Fruit fly (Drosophila melanogaster) whole organism, embryonic: Measurements from ENCODE around the gene bib.

Source experiments
- ATbp ChIP-seq: fragments of 200-800 bp; sonication (Bioruptor generic); optimal IDR thresholded peaks from 2 replicates; lab custom pipeline; 2017; ENCODE audit warnings: missing biosample characterization, mild to moderate bottlenecking, missing genetic modification characterization, missing genetic modification reagents
- CG10565 ChIP-seq: fragments of 200-800 bp; sonication (Bioruptor generic); optimal IDR thresholded peaks from 3 replicates; lab custom pipeline; 2016; ENCODE audit warnings: missing biosample characterization, mild to moderate bottlenecking, missing genetic modification characterization
- CG12236 ChIP-seq: fragments of 200-800 bp; sonication (Bioruptor generic); optimal IDR thresholded peaks from 2 replicates; lab custom pipeline; 2016; ENCODE audit warnings: missing biosample characterization, missing genetic modification characterization
- CG14667 ChIP-seq: fragments of 200-800 bp; sonication (Bioruptor generic); IDR thresholded peaks from 2 replicates; pipeline ENCODE4 v1.3.6; 2022; ENCODE audit warnings: missing biosample characterization, missing genetic modification characterization
- CG14710 ChIP-seq: fragments of 200-800 bp; sonication (Bioruptor generic); optimal IDR thresholded peaks from 3 replicates; lab custom pipeline; 2019; ENCODE audit warnings: missing biosample characterization, mild to moderate bottlenecking, missing genetic modification characterization, moderate library complexity
- CG15269 ChIP-seq: fragments of 200-800 bp; sonication (Bioruptor generic); optimal IDR thresholded peaks from 2 replicates; lab custom pipeline; 2018; ENCODE audit warnings: missing biosample characterization, mild to moderate bottlenecking, missing genetic modification characterization, moderate library complexity
- CG16863 ChIP-seq: fragments of 200-800 bp; sonication (Bioruptor generic); optimal IDR thresholded peaks from 3 replicates; lab custom pipeline; 2016; ENCODE audit warnings: missing biosample characterization, missing genetic modification characterization
- CG17568 ChIP-seq: fragments of 200-800 bp; sonication (Bioruptor generic); optimal IDR thresholded peaks from 2 replicates; lab custom pipeline; 2018; ENCODE audit warnings: missing biosample characterization, mild to moderate bottlenecking, missing genetic modification characterization, moderate library complexity
- CG17612 ChIP-seq: fragments of 200-800 bp; sonication (Bioruptor generic); IDR thresholded peaks from 2 replicates; pipeline ENCODE4 v1.3.6; 2022; ENCODE audit warnings: missing biosample characterization, missing genetic modification characterization
- CG2116 ChIP-seq: fragments of 200-800 bp; sonication (Bioruptor generic); optimal IDR thresholded peaks from 3 replicates; lab custom pipeline; 2018; ENCODE audit warnings: missing biosample characterization, mild to moderate bottlenecking, missing genetic modification characterization
- CG2199 ChIP-seq: fragments of 200-800 bp; sonication (Bioruptor generic); IDR thresholded peaks from 3 replicates; pipeline ENCODE4 v1.3.6; 2022; ENCODE audit warnings: missing biosample characterization, missing genetic modification characterization
- CG34422 ChIP-seq: fragments of 200-800 bp; sonication (Bioruptor generic); IDR thresholded peaks from 3 replicates; pipeline ENCODE4 v1.3.6; 2022; ENCODE audit warnings: missing biosample characterization, missing genetic modification characterization
- CG4424 ChIP-seq: fragments of 200-800 bp; sonication (Bioruptor generic); optimal IDR thresholded peaks from 3 replicates; lab custom pipeline; 2016; ENCODE audit warnings: missing biosample characterization, missing genetic modification characterization
- CG4730 ChIP-seq: fragments of 200-800 bp; sonication (Bioruptor generic); IDR thresholded peaks from 2 replicates; pipeline ENCODE4 v1.3.6; 2022; ENCODE audit warnings: missing biosample characterization, missing genetic modification characterization
- CG6689 ChIP-seq: fragments of 200-800 bp; sonication (Bioruptor generic); IDR thresholded peaks from 2 replicates; pipeline ENCODE4 v1.3.6; 2022; ENCODE audit warnings: missing biosample characterization, missing genetic modification characterization
- CG8388 ChIP-seq: fragments of 200-800 bp; sonication (Bioruptor generic); optimal IDR thresholded peaks from 2 replicates; lab custom pipeline; 2019; ENCODE audit warnings: missing biosample characterization, mild to moderate bottlenecking, missing genetic modification characterization, moderate library complexity
- CkIIα-i1 ChIP-seq: fragments of 200-800 bp; sonication (Bioruptor generic); IDR thresholded peaks from 2 replicates; pipeline ENCODE4 v1.3.6; 2022; ENCODE audit warnings: missing biosample characterization, missing genetic modification characterization
- Dad ChIP-seq: fragments of 200-800 bp; sonication (Bioruptor generic); optimal IDR thresholded peaks from 3 replicates; lab custom pipeline; 2016; ENCODE audit warnings: missing biosample characterization, missing genetic modification characterization
- Dp ChIP-seq: fragments of 200-800 bp; sonication (Bioruptor generic); optimal IDR thresholded peaks from 2 replicates; lab custom pipeline; 2018; ENCODE audit warnings: missing biosample characterization, mild to moderate bottlenecking, missing genetic modification characterization, moderate library complexity
- Fer1 ChIP-seq: fragments of 200-800 bp; sonication (Bioruptor generic); optimal IDR thresholded peaks from 2 replicates; lab custom pipeline; 2017; ENCODE audit warnings: missing biosample characterization, mild to moderate bottlenecking, missing genetic modification characterization
- Hand ChIP-seq: fragments of 200-800 bp; sonication (Bioruptor generic); optimal IDR thresholded peaks from 2 replicates; lab custom pipeline; 2017; ENCODE audit warnings: mild to moderate bottlenecking, missing biosample characterization, missing genetic modification reagents, missing genetic modification characterization
- Hey ChIP-seq: fragments of 200-800 bp; sonication (Bioruptor generic); optimal IDR thresholded peaks from 3 replicates; lab custom pipeline; 2018; ENCODE audit warnings: missing biosample characterization, mild to moderate bottlenecking, missing genetic modification characterization
- Kr ChIP-seq: fragments of 200-800 bp; sonication (Bioruptor generic); optimal IDR thresholded peaks from 2 replicates; lab custom pipeline; 2017; ENCODE audit warnings: missing biosample characterization, mild to moderate bottlenecking, missing genetic modification characterization
- MESR4 ChIP-seq: fragments of 200-800 bp; sonication (Bioruptor generic); optimal IDR thresholded peaks from 2 replicates; lab custom pipeline; 2018; ENCODE audit warnings: missing biosample characterization, mild to moderate bottlenecking, missing genetic modification characterization, moderate library complexity
- Max ChIP-seq: fragments of 200-800 bp; sonication (Bioruptor generic); optimal IDR thresholded peaks from 2 replicates; lab custom pipeline; 2016; ENCODE audit warnings: missing biosample characterization, mild to moderate bottlenecking, missing genetic modification characterization
- Scr ChIP-seq: fragments of 200-800 bp; sonication (Bioruptor generic); IDR thresholded peaks from 2 replicates; pipeline ENCODE4 v1.3.6; 2022; ENCODE audit warnings: missing biosample characterization, missing genetic modification characterization; ENCODE audit not compliant: partially characterized antibody
- Six4 ChIP-seq: fragments of 200-800 bp; sonication (Bioruptor generic); optimal IDR thresholded peaks from 2 replicates; lab custom pipeline; 2016; ENCODE audit warnings: missing biosample characterization, missing genetic modification characterization
- ap ChIP-seq: fragments of 200-800 bp; sonication (Bioruptor generic); IDR thresholded peaks from 2 replicates; pipeline ENCODE4 v1.3.6; 2022; ENCODE audit warnings: missing biosample characterization, missing genetic modification characterization
- bigmax ChIP-seq: fragments of 200-800 bp; sonication (Bioruptor generic); optimal IDR thresholded peaks from 2 replicates; lab custom pipeline; 2018; ENCODE audit warnings: missing biosample characterization, mild to moderate bottlenecking, missing genetic modification characterization
- cato ChIP-seq: fragments of 200-800 bp; sonication (Bioruptor generic); optimal IDR thresholded peaks from 2 replicates; lab custom pipeline; 2016; ENCODE audit warnings: missing biosample characterization, missing genetic modification characterization, borderline replicate concordance
- corto ChIP-seq: fragments of 200-800 bp; sonication (Bioruptor generic); optimal IDR thresholded peaks from 2 replicates; lab custom pipeline; 2016; ENCODE audit warnings: missing biosample characterization, mild to moderate bottlenecking, missing genetic modification characterization, moderate library complexity
- da ChIP-seq: fragments of 200-800 bp; sonication (Bioruptor generic); optimal IDR thresholded peaks from 2 replicates; lab custom pipeline; 2016; ENCODE audit warnings: missing biosample characterization, missing genetic modification characterization
- dan ChIP-seq: fragments of 200-800 bp; sonication (Bioruptor generic); IDR thresholded peaks from 2 replicates; pipeline ENCODE4 v1.3.6; 2022; ENCODE audit warnings: missing biosample characterization, missing genetic modification characterization
- dm ChIP-seq: fragments of 200-800 bp; sonication (Bioruptor generic); optimal IDR thresholded peaks from 3 replicates; lab custom pipeline; 2016; ENCODE audit warnings: missing biosample characterization, missing genetic modification characterization
- dysf ChIP-seq: fragments of 200-800 bp; sonication (Bioruptor generic); IDR thresholded peaks from 3 replicates; pipeline ENCODE4 v1.3.6; 2022; ENCODE audit warnings: missing biosample characterization, missing genetic modification characterization
- en ChIP-seq: fragments of 200-800 bp; sonication (Bioruptor generic); optimal IDR thresholded peaks from 2 replicates; lab custom pipeline; 2016; ENCODE audit warnings: missing biosample characterization, missing genetic modification characterization
- eyg ChIP-seq: fragments of 200-800 bp; sonication (Bioruptor generic); optimal IDR thresholded peaks from 3 replicates; lab custom pipeline; 2016; ENCODE audit warnings: missing biosample characterization, missing genetic modification characterization
- gce ChIP-seq: fragments of 200-800 bp; sonication (Bioruptor generic); IDR thresholded peaks from 3 replicates; pipeline ENCODE4 v1.3.6; 2022; ENCODE audit warnings: missing biosample characterization, missing genetic modification characterization
- lmd ChIP-seq: fragments of 200-800 bp; sonication (Bioruptor generic); IDR thresholded peaks from 2 replicates; pipeline ENCODE4 v1.3.6; 2022; ENCODE audit warnings: missing biosample characterization, missing genetic modification characterization
- nom ChIP-seq: fragments of 200-800 bp; sonication (Bioruptor generic); optimal IDR thresholded peaks from 2 replicates; lab custom pipeline; 2017; ENCODE audit warnings: missing biosample characterization, missing genetic modification characterization, mild to moderate bottlenecking, moderate library complexity, missing genetic modification reagents
- p53 ChIP-seq: fragments of 200-800 bp; sonication (Bioruptor generic); optimal IDR thresholded peaks from 2 replicates; lab custom pipeline; 2016; ENCODE audit warnings: missing biosample characterization, missing genetic modification characterization
- pros ChIP-seq: fragments of 200-800 bp; sonication (Bioruptor generic); optimal IDR thresholded peaks from 3 replicates; lab custom pipeline; 2019; ENCODE audit warnings: missing biosample characterization, mild to moderate bottlenecking, missing genetic modification characterization, moderate library complexity
- sc ChIP-seq, 3 experiments: fragments of >200 bp in 2 of 3; fragments of 200-800 bp in 1 of 3; sonication (Bioruptor generic) in 1 of 3; optimal IDR thresholded peaks; 2 replicates in 2 of 3; 3 replicates in 1 of 3; lab custom pipeline; 2017; ENCODE audit warnings: mild to moderate bottlenecking in 1 of 3, missing biosample characterization in 1 of 3, missing genetic modification characterization in 1 of 3, missing genetic modification reagents in 1 of 3
- slbo ChIP-seq: fragments of 200-800 bp; sonication (Bioruptor generic); IDR thresholded peaks from 2 replicates; pipeline ENCODE4 v1.3.6; 2022; ENCODE audit warnings: missing biosample characterization, missing genetic modification characterization
- ssp ChIP-seq: fragments of 200-800 bp; sonication (Bioruptor generic); IDR thresholded peaks from 2 replicates; pipeline ENCODE4 v1.3.6; 2022; ENCODE audit warnings: missing biosample characterization, missing genetic modification characterization
- tap ChIP-seq: fragments of 200-800 bp; optimal IDR thresholded peaks from 3 replicates; lab custom pipeline; 2019; ENCODE audit warnings: missing biosample characterization, mild to moderate bottlenecking, missing genetic modification characterization, moderate library complexity
- zfh1 ChIP-seq: fragments of 200-800 bp; sonication (Bioruptor generic); IDR thresholded peaks from 3 replicates; pipeline ENCODE4 v1.3.6; 2022; ENCODE audit warnings: missing biosample characterization, missing genetic modification characterization

bib gene

DNA sequence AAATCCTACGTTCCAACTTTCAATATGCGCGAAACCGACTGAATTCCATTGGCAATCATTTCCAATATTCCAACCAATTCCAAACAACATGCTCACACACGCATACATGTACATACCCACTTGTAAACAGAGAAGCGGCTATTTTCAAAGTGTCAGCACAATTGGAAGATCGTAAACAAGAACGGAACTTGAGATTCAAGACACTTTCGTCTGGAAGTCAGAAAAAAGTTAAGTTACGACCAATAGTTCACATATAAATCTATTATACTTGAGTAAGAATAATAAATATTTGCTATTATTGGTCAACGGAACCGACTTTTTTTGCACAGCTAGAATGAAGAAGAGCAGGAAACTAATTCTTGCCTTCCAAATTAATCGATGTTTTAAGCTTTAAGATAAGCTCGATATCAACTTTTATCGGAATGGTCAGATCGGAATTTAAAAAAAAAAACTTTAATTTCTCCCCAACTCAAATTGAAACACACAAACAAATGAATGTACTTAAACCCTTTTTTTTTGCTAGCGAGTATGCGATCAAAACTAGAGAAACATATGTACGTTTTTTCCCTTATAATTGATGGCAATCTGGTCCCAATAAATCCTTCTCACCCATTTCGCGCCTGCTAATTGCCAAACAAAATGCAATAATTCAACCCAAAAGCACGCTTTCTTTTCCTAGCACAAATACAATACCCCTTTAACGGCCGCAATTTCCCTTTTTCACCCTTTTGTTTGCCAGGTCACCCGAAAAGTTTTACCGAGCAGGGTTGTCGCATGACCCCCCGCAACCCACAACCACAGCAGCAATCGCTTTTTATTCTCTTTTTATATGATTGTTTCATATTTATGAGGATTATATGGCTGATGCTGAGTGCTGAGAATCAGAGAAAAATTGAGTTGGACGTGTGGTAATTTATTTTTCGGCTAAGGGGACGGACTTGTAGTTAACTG lies 18.2 kb downstream of the bib start, which contains the start of the genes CG31875 and SoYb (continued):
- TF ChIP-seq CG14710 (tag; lab: Kevin White, UChicago) (no peak), CG4424 (GFP tag; lab: Kevin White, UChicago) (no peak), sc (optimal IDR thresholded peaks at IDR 0.05; lab: Kevin White, UChicago) (no peak), sc (GFP tag; optimal IDR thresholded peaks at IDR 0.05; lab: Kevin White, UChicago) (no peak), p53 (GFP tag; lab: Kevin White, UChicago) (no peak), lmd (GFP tag; lab: Robert Waterston, UW) (no peak), CG2199 (GFP tag; lab: Robert Waterston, UW) (0 out of 3 replicates have a peak, but pooled peaks have one; percentile 65), CG17568 (GFP tag; lab: Kevin White, UChicago) (no peak)

- TF ChIP-seq dysf = peak; percentile 67
- TF ChIP-seq CG15269 (tag; lab: Kevin White, UChicago) = peak; percentile 17
- 0 out of 2 replicates have a peak, but pooled peaks have one; percentile 59 for TF ChIP-seq CG17612 (GFP tag; lab: Robert Waterston, UW)
- no peak for TF ChIP-seq tap
- TF ChIP-seq gce (GFP tag; lab: Robert Waterston, UW) = no peak
- peak; percentile 15 for TF ChIP-seq Six4 (GFP tag; lab: Kevin White, UChicago)
- peak; percentile 78 for TF ChIP-seq CG34422 (GFP tag; lab: Robert Waterston, UW)
- TF ChIP-seq CkIIα-i1 (GFP tag; lab: Robert Waterston, UW) = no peak
- no peak for TF ChIP-seq bigmax
- TF ChIP-seq dan (GFP tag; lab: Robert Waterston, UW) = no peak
- TF ChIP-seq Hand (GFP tag; lab: Kevin White, UChicago) = no peak
- peak; percentile 77 for TF ChIP-seq CG2116 (GFP tag; lab: Kevin White, UChicago)
- peak; percentile 76 for TF ChIP-seq Dad (GFP tag; lab: Kevin White, UChicago)
- no peak for TF ChIP-seq CG10565
- peak; percentile 63 for TF ChIP-seq CG6689 (GFP tag; lab: Robert Waterston, UW)
- peak; percentile 85 for TF ChIP-seq slbo (GFP tag; lab: Robert Waterston, UW)
- peak; percentile 62 for TF ChIP-seq Fer1 (GFP tag; lab: Kevin White, UChicago)
- no peak for TF ChIP-seq ap (GFP tag; lab: Robert Waterston, UW)
- TF ChIP-seq da (GFP tag; lab: Kevin White, UChicago) = no peak
- peak; percentile 80 for TF ChIP-seq zfh1 (GFP tag; lab: Robert Waterston, UW)
- TF ChIP-seq CG8388 = peak; percentile 25
- TF ChIP-seq Hey (tag; lab: Kevin White, UChicago) = no peak
- TF ChIP-seq Kr = no peak
- TF ChIP-seq Max (GFP tag; lab: Kevin White, UChicago) = peak; percentile 69
- no peak for TF ChIP-seq eyg (GFP tag; lab: Kevin White, UChicago)
- TF ChIP-seq CG12236 (GFP tag; lab: Kevin White, UChicago) = no peak
- TF ChIP-seq pros = no peak
- no peak for TF ChIP-seq CG16863
- TF ChIP-seq CG14667 (GFP tag; lab: Robert Waterston, UW) = no peak
- TF ChIP-seq Scr (GFP tag; lab: Robert Waterston, UW) = peak; percentile 71
- no peak for TF ChIP-seq ATbp (GFP tag; lab: Kevin White, UChicago)
- TF ChIP-seq CG4730 (GFP tag; lab: Robert Waterston, UW) = peak; percentile 51
- peak; percentile 44 for TF ChIP-seq dm (GFP tag; lab: Kevin White, UChicago)
- TF ChIP-seq Dp = peak; percentile 48
- peak; percentile 34 for TF ChIP-seq nom (GFP tag; lab: Kevin White, UChicago)
- no peak for TF ChIP-seq en
- TF ChIP-seq corto (GFP tag; lab: Kevin White, UChicago) = no peak
- peak; percentile 45 for TF ChIP-seq ssp
- TF ChIP-seq cato (GFP tag; lab: Kevin White, UChicago) = peak; percentile 32
- peak; percentile 64 for TF ChIP-seq MESR4 (GFP tag; lab: Kevin White, UChicago)
Observed at dm6 chr2L:10003593-10003992, 19.1 kb downstream of the bib start, which contains the start of gene Ndf. Gene Ndf (plus strand): TSS chr2L:10003832.
